Worm (Caenorhabditis elegans) whole organism, early embryonic: ENCODE measurements around the gene R160.6.
"Not testable (repeated sequence)": the region's sequence is repeated elsewhere in the genome, so short reads cannot be mapped to it uniquely, and the experiment has no call there.

ENCODE experiments used
- ama-1 ChIP-seq: fragments of 150-350 bp; optimal IDR thresholded peaks from 2 replicates; lab custom pipeline; 2014
- ceh-36 ChIP-seq: sonication (generic microtip); optimal IDR thresholded peaks from 2 replicates; lab custom pipeline; 2016; ENCODE audit warnings: missing genetic modification characterization, inconsistent platforms, missing compliant biosample characterization
- ets-7 ChIP-seq: sonication (generic microtip); optimal IDR thresholded peaks from 2 replicates; lab custom pipeline; 2016; ENCODE audit warnings: missing genotype, missing genetic modification characterization, missing compliant biosample characterization
- flt-1 ChIP-seq: fragments of 200-800 bp; sonication (Bioruptor generic); IDR thresholded peaks from 2 replicates; pipeline ENCODE4 v1.3.6; 2022; ENCODE audit warnings: missing genetic modification characterization, missing compliant biosample characterization
- hmbx-1 ChIP-seq: sonication (generic microtip); optimal IDR thresholded peaks from 2 replicates; lab custom pipeline; 2016; ENCODE audit warnings: mild to moderate bottlenecking, missing genetic modification characterization, missing compliant biosample characterization
- hnd-1 ChIP-seq: sonication (generic microtip); optimal IDR thresholded peaks from 2 replicates; lab custom pipeline; 2016; ENCODE audit warnings: missing genetic modification characterization, missing compliant biosample characterization
- pes-1 ChIP-seq: fragments of 200-800 bp; sonication (Bioruptor generic); IDR thresholded peaks from 2 replicates; pipeline ENCODE4 v1.3.6; 2022; ENCODE audit warnings: missing genetic modification reagents, missing genetic modification characterization, missing compliant biosample characterization
- tbx-37 ChIP-seq: fragments of 200-800 bp; sonication (Bioruptor generic); conservative IDR thresholded peaks from 2 replicates; pipeline ENCODE4 v1.3.6; 2022; ENCODE audit warnings: missing genetic modification reagents, missing genetic modification characterization, missing compliant biosample characterization

R160.6 gene

ce11 chrX:4332305-4332704 lies 40.7 kb downstream of the R160.6 start, which contains the start of gene C24A8.6:
Gene C24A8.6 (minus strand): TSS chrX:4332405.
- TF ChIP-seq ets-7 (tag; lab: Kevin White, UChicago); pes-1 (GFP tag; lab: Robert Waterston, UW); ceh-36 (tag; lab: Kevin White, UChicago): not testable (repeated sequence)

DNA sequence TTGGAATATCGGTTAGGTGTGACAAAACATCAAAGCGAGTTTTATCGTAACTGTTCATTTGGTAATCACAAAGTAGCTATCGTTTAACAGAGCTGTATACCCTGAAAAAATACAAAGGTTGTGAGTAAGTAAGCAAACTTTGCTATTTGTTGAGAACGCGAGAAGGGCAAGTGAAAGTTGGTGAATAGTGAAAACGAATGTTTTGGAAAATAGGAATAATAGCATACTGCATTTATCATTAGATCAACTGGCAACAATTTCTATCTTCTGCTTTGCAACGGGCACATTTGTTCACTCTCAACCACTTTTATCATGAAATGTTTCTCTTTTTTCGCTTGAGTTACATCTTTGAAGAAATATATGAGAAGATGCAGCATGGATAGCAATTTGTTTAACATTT lies 44.2 kb downstream of the R160.6 start, which contains the start of gene C24A8.5:
TSS of gene C24A8.5 (minus strand) at position 101 of the 400 bp plus-strand sequence.
- no peak for TF ChIP-seq hmbx-1 (tag; lab: Kevin White, UChicago)
- TF ChIP-seq ama-1 (lab: Kevin White, UChicago), result no peak
- no peak for TF ChIP-seq ceh-36 (tag; lab: Kevin White, UChicago)
- no peak for TF ChIP-seq flt-1 (GFP tag; lab: Robert Waterston, UW)

DNA sequence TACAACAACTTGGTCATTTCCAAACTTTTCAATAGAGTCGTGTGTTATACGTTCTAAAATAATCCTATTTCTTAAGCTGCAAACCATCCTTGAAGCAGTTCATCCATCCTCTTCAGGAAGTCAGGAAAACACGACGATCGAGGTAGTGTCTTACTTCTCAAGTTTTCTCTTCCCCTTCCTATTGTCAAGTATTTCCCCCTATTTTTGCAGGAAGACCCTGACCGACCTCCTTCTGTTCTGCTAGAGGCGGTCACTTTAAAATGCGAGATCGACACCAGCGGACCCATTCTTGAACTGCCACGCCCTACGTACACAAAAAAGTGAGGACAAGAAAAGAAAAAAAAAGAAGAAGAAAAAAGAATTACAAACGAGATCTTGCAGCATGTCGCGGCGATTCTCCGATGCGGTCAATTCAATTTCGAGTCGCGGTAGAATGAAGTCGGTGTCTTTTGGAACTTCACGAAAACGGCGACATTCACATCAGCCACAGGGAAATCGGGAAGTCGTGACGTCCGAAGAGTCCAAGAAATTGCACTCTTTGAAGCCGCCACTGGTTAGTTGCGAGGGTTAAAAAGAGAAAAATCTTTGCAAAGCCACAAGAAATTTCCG lies 50.1 kb downstream of the R160.6 start:
- no peak for TF ChIP-seq ets-7 (tag; lab: Kevin White, UChicago)
- no peak for TF ChIP-seq tbx-37 (GFP tag; lab: Robert Waterston, UW)
- TF ChIP-seq hmbx-1 (tag; lab: Kevin White, UChicago), result no peak
- no peak for TF ChIP-seq hnd-1 (tag; lab: Kevin White, UChicago)
- TF ChIP-seq flt-1 (GFP tag; lab: Robert Waterston, UW), result no peak
